Worm (Caenorhabditis elegans): ENCODE measurements around the gene mask-1.

Gene mask-1

ce11 chrIV:10344621-10345020, 30.1 kb upstream of the mask-1 start:
- no peak for TF ChIP-seq daf-12 (tag; optimal IDR thresholded peaks at IDR 0.05)
- peak; percentile 50 for TF ChIP-seq ceh-28 (tag; optimal IDR thresholded peaks at IDR 0.05)
- TF ChIP-seq snpc-4 (tag; optimal IDR thresholded peaks at IDR 0.05): no peak
- TF ChIP-seq unc-62 (GFP tag; optimal IDR thresholded peaks at IDR 0.05): no peak
- TF ChIP-seq ama-1 (optimal IDR thresholded peaks at IDR 0.05): no peak
- peak; percentile 83 for TF ChIP-seq nfya-1 (tag; optimal IDR thresholded peaks at IDR 0.05; ENCODE audit: insufficient read depth)
- no peak for TF ChIP-seq nhr-77 (tag; optimal IDR thresholded peaks at IDR 0.05)
- TF ChIP-seq mdl-1 (tag; optimal IDR thresholded peaks at IDR 0.05): no peak
- peak; percentile 73 for TF ChIP-seq lin-39 (tag; optimal IDR thresholded peaks at IDR 0.05)
- TF ChIP-seq zag-1 (tag; optimal IDR thresholded peaks at IDR 0.05): no peak
- TF ChIP-seq elt-1 (tag; optimal IDR thresholded peaks at IDR 0.05): no peak
- no peak for TF ChIP-seq nhr-76 (tag; optimal IDR thresholded peaks at IDR 0.05)
- no peak for TF ChIP-seq nhr-43 (tag; optimal IDR thresholded peaks at IDR 0.05; ENCODE audit: poor library complexity, severe bottlenecking)
- TF ChIP-seq ceh-16 (tag; optimal IDR thresholded peaks at IDR 0.05): no peak
- TF ChIP-seq jun-1 (tag; optimal IDR thresholded peaks at IDR 0.05): no peak
- TF ChIP-seq egl-27 (tag; optimal IDR thresholded peaks at IDR 0.05): no peak
- TF ChIP-seq elt-2 (tag; optimal IDR thresholded peaks at IDR 0.05): no peak
- TF ChIP-seq pha-4 (tag; optimal IDR thresholded peaks at IDR 0.05): peak; percentile 7
- no peak for TF ChIP-seq lin-15B (tag; optimal IDR thresholded peaks at IDR 0.05)
- no peak for TF ChIP-seq ztf-4 (tag; optimal IDR thresholded peaks at IDR 0.05)
- TF ChIP-seq sea-2 (GFP tag; optimal IDR thresholded peaks at IDR 0.05): no peak
- TF ChIP-seq unc-39 (tag; optimal IDR thresholded peaks at IDR 0.05): no peak
- peak; percentile 23 for TF ChIP-seq egl-5 (tag; optimal IDR thresholded peaks at IDR 0.05)
- peak; percentile 23 for TF ChIP-seq hmg-11 (tag; optimal IDR thresholded peaks at IDR 0.05)
- TF ChIP-seq tbx-2 (tag; optimal IDR thresholded peaks at IDR 0.05): no peak
- no peak for TF ChIP-seq fkh-10 (GFP tag; optimal IDR thresholded peaks at IDR 0.05)
- peak; percentile 56 for TF ChIP-seq skn-1 (tag; optimal IDR thresholded peaks at IDR 0.05)
- TF ChIP-seq pqm-1 (tag; optimal IDR thresholded peaks at IDR 0.05): no peak
- TF ChIP-seq fos-1 (tag; optimal IDR thresholded peaks at IDR 0.05): no peak

ce11 chrIV:10345486-10345885, 29.2 kb upstream of the mask-1 start:
- TF ChIP-seq pha-4 (tag; optimal IDR thresholded peaks at IDR 0.05) (peak; percentile 73), skn-1 (tag; optimal IDR thresholded peaks at IDR 0.05) (no peak), hmg-11 (tag; optimal IDR thresholded peaks at IDR 0.05) (no peak), nhr-67 (tag; optimal IDR thresholded peaks at IDR 0.05) (no peak), lin-15B (tag; optimal IDR thresholded peaks at IDR 0.05) (no peak)

ce11 chrIV:10345990-10346389, 28.7 kb upstream of the mask-1 start:
- no peak for TF ChIP-seq ztf-4 (tag; optimal IDR thresholded peaks at IDR 0.05)
- TF ChIP-seq hmg-11 (tag; optimal IDR thresholded peaks at IDR 0.05): peak; percentile 50
- TF ChIP-seq nhr-77 (tag; optimal IDR thresholded peaks at IDR 0.05): no peak
- TF ChIP-seq sea-2 (GFP tag; optimal IDR thresholded peaks at IDR 0.05): no peak
- no peak for TF ChIP-seq elt-1 (tag; optimal IDR thresholded peaks at IDR 0.05)
- TF ChIP-seq ceh-9 (tag; optimal IDR thresholded peaks at IDR 0.05): no peak
- TF ChIP-seq nhr-23 (tag; optimal IDR thresholded peaks at IDR 0.05): peak; percentile 27
- no peak for TF ChIP-seq unc-39 (tag; optimal IDR thresholded peaks at IDR 0.05)
- TF ChIP-seq ama-1 (optimal IDR thresholded peaks at IDR 0.05): no peak
- no peak for TF ChIP-seq aly-2 (tag; optimal IDR thresholded peaks at IDR 0.05)
- peak; percentile 1 for TF ChIP-seq ceh-28 (tag; optimal IDR thresholded peaks at IDR 0.05)
- TF ChIP-seq nhr-12 (tag; optimal IDR thresholded peaks at IDR 0.05): no peak
- TF ChIP-seq skn-1 (tag; optimal IDR thresholded peaks at IDR 0.05): no peak
- no peak for TF ChIP-seq mml-1 (tag; optimal IDR thresholded peaks at IDR 0.05)
- TF ChIP-seq nhr-76 (tag; optimal IDR thresholded peaks at IDR 0.05): no peak
- peak; percentile 33 for TF ChIP-seq egl-5 (tag; optimal IDR thresholded peaks at IDR 0.05)
- TF ChIP-seq pha-4 (tag; optimal IDR thresholded peaks at IDR 0.05): peak; percentile 78
- TF ChIP-seq snpc-4 (tag; optimal IDR thresholded peaks at IDR 0.05): peak; percentile 25
- TF ChIP-seq ceh-16 (tag; optimal IDR thresholded peaks at IDR 0.05): no peak
- TF ChIP-seq daf-12 (tag; optimal IDR thresholded peaks at IDR 0.05): no peak
- TF ChIP-seq R02D3.7 (tag; optimal IDR thresholded peaks at IDR 0.05): no peak
- peak; percentile 41 for TF ChIP-seq lin-39 (tag; optimal IDR thresholded peaks at IDR 0.05)
- no peak for TF ChIP-seq mdl-1 (tag; optimal IDR thresholded peaks at IDR 0.05)
- TF ChIP-seq nhr-28 (tag; optimal IDR thresholded peaks at IDR 0.05): no peak
- no peak for TF ChIP-seq fkh-2 (tag; optimal IDR thresholded peaks at IDR 0.05)
- TF ChIP-seq elt-2 (tag; optimal IDR thresholded peaks at IDR 0.05): peak; percentile 4
- TF ChIP-seq elt-3 (tag; optimal IDR thresholded peaks at IDR 0.05): no peak
- TF ChIP-seq nfya-1 (tag; optimal IDR thresholded peaks at IDR 0.05; ENCODE audit: insufficient read depth): peak; percentile 75
- peak; percentile 1 for TF ChIP-seq jun-1 (tag; optimal IDR thresholded peaks at IDR 0.05)
- TF ChIP-seq lin-15B (tag; optimal IDR thresholded peaks at IDR 0.05): peak; percentile 25
- TF ChIP-seq nhr-11 (tag; optimal IDR thresholded peaks at IDR 0.05): no peak
